Worm (Caenorhabditis elegans): ENCODE data around the gene F43E2.1.

Gene F43E2.1

DNA sequence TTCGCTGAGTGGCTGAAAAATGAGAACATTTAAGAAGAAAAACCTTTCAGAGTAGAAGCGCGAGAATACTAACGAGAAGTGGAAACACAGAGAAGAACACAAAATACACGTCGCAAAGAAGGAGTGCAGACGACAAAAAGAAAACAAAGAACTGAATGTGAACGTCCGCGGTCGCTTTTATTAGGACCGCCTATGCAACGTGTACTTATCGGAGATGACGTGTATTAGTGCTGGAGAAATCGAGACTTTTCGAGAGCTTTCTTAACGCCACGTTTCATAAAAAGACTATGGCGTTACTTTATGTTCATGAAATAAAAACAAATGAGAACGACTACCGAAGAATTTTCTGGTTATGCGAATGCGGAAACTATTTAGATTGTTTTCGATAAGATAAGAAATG, 22.6 kb upstream of the F43E2.1 start, which contains the start of gene hsp-4:
Gene hsp-4 (minus strand): TSS at position 139 of the 400 bp plus-strand sequence.
- TF ChIP-seq aha-1 (tag) (peak; percentile 60), daf-16 (GFP tag; optimal IDR thresholded peaks at IDR 0.05) (no peak), daf-16 (tag; optimal IDR thresholded peaks at IDR 0.05) (peak; percentile 20), nhr-28 (tag; optimal IDR thresholded peaks at IDR 0.05) (peak; percentile 23), dmd-6 (GFP tag; IDR thresholded peaks at IDR 0.05) (no peak), nhr-48 (tag; optimal IDR thresholded peaks at IDR 0.05) (peak; percentile 31), lsy-2 (tag; optimal IDR thresholded peaks at IDR 0.05) (peak in 1 of 2 experiments; percentile 45), ces-1 (GFP tag; optimal IDR thresholded peaks at IDR 0.05) (no peak), mdl-1 (tag; optimal IDR thresholded peaks at IDR 0.05) (peak in 1 of 2 experiments; percentile 27), zip-11 (GFP tag; IDR thresholded peaks at IDR 0.05) (no peak), Y75B8A.6 (GFP tag; IDR thresholded peaks at IDR 0.05) (no peak), ctbp-1 (GFP tag; IDR thresholded peaks at IDR 0.05) (no peak), saeg-2 (GFP tag; IDR thresholded peaks at IDR 0.05) (no peak), dve-1 (tag; optimal IDR thresholded peaks at IDR 0.05; ENCODE audit: insufficient read depth) (peak; percentile 7), hlh-11 (tag; optimal IDR thresholded peaks at IDR 0.05) (peak; percentile 41), ama-1 (optimal IDR thresholded peaks at IDR 0.05) (no peak), mep-1 (tag; optimal IDR thresholded peaks at IDR 0.05) (peak; percentile 25)

DNA sequence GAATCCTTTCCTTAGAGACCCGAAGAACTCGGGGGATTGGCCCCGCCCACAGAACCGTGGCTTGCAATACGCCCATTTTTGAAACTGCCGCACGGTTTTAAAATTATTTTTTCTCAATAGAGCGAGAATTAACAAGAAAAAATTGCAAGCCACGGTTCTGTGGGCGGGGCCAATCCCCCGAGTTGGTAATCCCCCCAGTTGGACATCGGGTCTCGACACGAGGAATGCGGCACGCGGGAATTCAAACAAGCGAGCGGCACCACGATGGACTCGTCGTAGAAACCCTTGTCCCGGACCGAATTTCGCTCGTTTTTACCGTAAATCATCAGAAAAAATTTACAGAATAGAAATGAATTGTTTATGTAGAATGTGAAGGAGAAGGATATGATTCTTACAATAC, 22.1 kb upstream of the F43E2.1 start:
- TF ChIP-seq snpc-1.2 (GFP tag; IDR thresholded peaks at IDR 0.05) (peak; percentile 48; the same call in 1 of the 2 replicates), gei-8 (GFP tag; optimal IDR thresholded peaks at IDR 0.05) (no peak), dmd-8 (GFP tag; IDR thresholded peaks at IDR 0.05) (0 out of 2 replicates have a peak, but pooled peaks have one; percentile 54), egl-43 (GFP tag; IDR thresholded peaks at IDR 0.05) (peak; percentile 58; the same call in 1 of the 2 replicates), unc-130 (GFP tag; optimal IDR thresholded peaks at IDR 0.05) (peak; percentile 55), lin-38 (GFP tag; IDR thresholded peaks at IDR 0.05) (peak; percentile 69), php-3 (GFP tag; IDR thresholded peaks at IDR 0.05) (0 out of 2 replicates have a peak, but pooled peaks have one; percentile 50), F49E8.2 (tag; optimal IDR thresholded peaks at IDR 0.05; ENCODE audit: borderline replicate concordance) (peak; percentile 57), lir-3 (tag; optimal IDR thresholded peaks at IDR 0.05) (no peak), saeg-2 (GFP tag; IDR thresholded peaks at IDR 0.05) (no peak), Y48G9A.11 (GFP tag; IDR thresholded peaks at IDR 0.05) (peak; percentile 91), F10B5.3 (tag; optimal IDR thresholded peaks at IDR 0.05) (no peak), lin-39 (tag; optimal IDR thresholded peaks at IDR 0.05) (no peak), nhr-11 (tag; optimal IDR thresholded peaks at IDR 0.05) (no peak), nhr-76 (tag; optimal IDR thresholded peaks at IDR 0.05) (no peak), hlh-30 (tag; optimal IDR thresholded peaks at IDR 0.05; ENCODE audit: insufficient read depth) (no peak), ztf-11 (tag; optimal IDR thresholded peaks at IDR 0.05) (no peak), hlh-11 (tag; optimal IDR thresholded peaks at IDR 0.05) (no peak), mes-2 (tag; optimal IDR thresholded peaks at IDR 0.05; ENCODE audit: poor library complexity, severe bottlenecking) (peak; percentile 15), lim-7 (GFP tag; IDR thresholded peaks at IDR 0.05) (peak; percentile 52; the same call in 1 of the 2 replicates), T26A8.4 (GFP tag; IDR thresholded peaks at IDR 0.05) (no peak), hif-1 (tag; optimal IDR thresholded peaks at IDR 0.05) (no peak)

ce11 chrII:7356326-7356725, 18.8 kb upstream of the F43E2.1 start, which contains the start of gene haf-2:
Gene haf-2, minus strand, starts transcription at chrII:7356426.
- TF ChIP-seq ceh-28 (tag; optimal IDR thresholded peaks at IDR 0.05), result no peak
- no peak for TF ChIP-seq jun-1 (tag; optimal IDR thresholded peaks at IDR 0.05)
- peak in 1 of 2 experiments; percentile 51 for TF ChIP-seq unc-62 (GFP tag; optimal IDR thresholded peaks at IDR 0.05 in 1 of 2)
- no peak for TF ChIP-seq unc-62 (tag; optimal IDR thresholded peaks at IDR 0.05)
- TF ChIP-seq D1046.2 (GFP tag; IDR thresholded peaks at IDR 0.05), result no peak
- TF ChIP-seq daf-8 (GFP tag; IDR thresholded peaks at IDR 0.05), result no peak
- no peak for TF ChIP-seq pqm-1 (tag; optimal IDR thresholded peaks at IDR 0.05)

Measured in whole organism, L4 larva.